Worm (Caenorhabditis elegans): ENCODE measurements around the gene srz-62.

srz-62 gene

DNA sequence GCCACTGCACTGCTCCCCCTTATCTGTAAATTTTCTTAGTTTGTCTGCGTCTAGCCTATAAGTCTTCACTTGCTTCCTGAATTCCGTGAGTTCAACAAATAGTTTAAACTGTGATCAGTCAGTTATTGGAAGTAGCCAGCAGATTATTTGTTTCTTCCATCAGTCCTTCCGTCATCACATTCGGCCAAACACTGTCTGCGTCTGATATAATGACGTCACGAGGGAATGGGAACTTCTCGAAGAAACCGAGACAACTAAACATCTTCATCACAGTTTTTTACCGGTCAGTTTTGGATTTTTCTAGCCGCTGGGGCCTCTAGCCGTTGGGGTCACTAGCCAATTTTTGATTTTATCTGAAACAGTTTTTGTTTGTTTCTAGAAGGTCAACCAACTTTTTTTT, 34.3 kb upstream of the srz-62 start:
- TF ChIP-seq nhr-20 (tag; optimal IDR thresholded peaks at IDR 0.05) = peak; percentile 19
- peak; percentile 80 for TF ChIP-seq nhr-85 (tag)
- TF ChIP-seq lin-35 (GFP tag; optimal IDR thresholded peaks at IDR 0.05) = peak in 1 of 2 experiments; percentile 50
- TF ChIP-seq pag-3 (tag; optimal IDR thresholded peaks at IDR 0.05; ENCODE audit: borderline replicate concordance, insufficient read depth) = no peak
- TF ChIP-seq nhr-71 (tag; optimal IDR thresholded peaks at IDR 0.05) = peak; percentile 18
- TF ChIP-seq unc-98 (GFP tag; IDR thresholded peaks at IDR 0.05) = no peak
- TF ChIP-seq lin-14 (GFP tag; optimal IDR thresholded peaks at IDR 0.05) = peak; percentile 16
- peak; percentile 30 for TF ChIP-seq snu-23 (GFP tag; optimal IDR thresholded peaks at IDR 0.05)
- TF ChIP-seq elt-2 (tag; optimal IDR thresholded peaks at IDR 0.05) = peak; percentile 21
- no peak for TF ChIP-seq jun-1 (tag; optimal IDR thresholded peaks at IDR 0.05)
- peak in 1 of 6 experiments; percentile 55 for TF ChIP-seq elt-3 (tag; optimal IDR thresholded peaks at IDR 0.05)
- peak; percentile 71 for TF ChIP-seq blmp-1 (tag; optimal IDR thresholded peaks at IDR 0.05)
- no peak for TF ChIP-seq efl-1 (optimal IDR thresholded peaks at IDR 0.05)
- peak in 1 of 2 experiments; percentile 68 for TF ChIP-seq efl-1 (GFP tag; optimal IDR thresholded peaks at IDR 0.05 in 1 of 2)

DNA sequence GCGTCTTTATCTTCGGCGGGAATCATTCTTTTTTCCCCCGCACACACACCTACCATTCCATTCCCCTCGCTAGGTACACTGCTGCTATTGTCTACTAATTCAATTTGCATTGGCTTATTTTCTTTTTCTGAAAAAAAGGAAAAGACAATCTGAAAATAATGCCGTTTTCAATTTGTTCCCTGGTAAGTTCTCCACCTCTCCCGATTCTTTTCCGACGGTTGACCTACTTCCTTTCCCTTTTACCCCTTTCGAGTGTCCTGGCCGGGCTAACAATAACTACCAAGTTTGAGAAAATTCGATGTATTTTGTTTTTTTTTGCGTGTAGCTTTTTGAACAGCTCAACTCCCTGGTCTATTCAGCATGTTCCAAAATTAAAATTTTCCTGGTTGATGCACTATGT, 33.1 kb upstream of the srz-62 start, which contains the start of gene F37C4.4:
Gene F37C4.4 (plus strand): TSS at position 58 of the 400 bp plus-strand sequence.
- TF ChIP-seq lir-3 (tag; optimal IDR thresholded peaks at IDR 0.05; ENCODE audit: poor library complexity) = no peak
- TF ChIP-seq lsy-2 (tag; optimal IDR thresholded peaks at IDR 0.05) = no peak
- TF ChIP-seq nhr-28 (tag; optimal IDR thresholded peaks at IDR 0.05) = no peak
- TF ChIP-seq efl-1 (optimal IDR thresholded peaks at IDR 0.05) = no peak
- peak in 1 of 2 experiments; percentile 83 for TF ChIP-seq efl-1 (GFP tag; optimal IDR thresholded peaks at IDR 0.05 in 1 of 2)
- no peak for TF ChIP-seq isw-1 (GFP tag; IDR thresholded peaks at IDR 0.05)
- peak; percentile 82 for TF ChIP-seq blmp-1 (tag; optimal IDR thresholded peaks at IDR 0.05)
- TF ChIP-seq zip-4 (GFP tag; optimal IDR thresholded peaks at IDR 0.05) = no peak

DNA sequence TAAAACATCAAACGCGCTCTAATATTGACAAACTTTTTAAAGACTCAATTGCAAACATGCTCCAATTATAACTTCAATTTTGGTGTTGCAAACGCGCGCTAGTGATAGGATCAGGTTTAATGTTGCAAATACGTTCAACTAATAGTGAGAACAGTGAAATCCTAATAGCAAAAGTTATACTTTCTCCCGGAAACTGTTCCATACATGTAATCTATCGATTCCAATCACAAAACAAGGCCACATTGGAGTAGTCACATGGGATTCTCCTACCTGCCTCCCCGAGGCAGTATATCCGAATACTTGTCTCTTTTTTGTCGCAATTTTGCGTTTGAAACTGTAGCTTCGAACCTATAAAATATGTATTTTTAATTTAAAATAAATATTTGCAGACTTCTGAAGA, 30.4 kb upstream of the srz-62 start:
- TF ChIP-seq blmp-1 (tag; optimal IDR thresholded peaks at IDR 0.05) (peak; percentile 93), tlp-1 (tag; optimal IDR thresholded peaks at IDR 0.05) (no peak), nhr-85 (tag) (peak; percentile 46)

DNA sequence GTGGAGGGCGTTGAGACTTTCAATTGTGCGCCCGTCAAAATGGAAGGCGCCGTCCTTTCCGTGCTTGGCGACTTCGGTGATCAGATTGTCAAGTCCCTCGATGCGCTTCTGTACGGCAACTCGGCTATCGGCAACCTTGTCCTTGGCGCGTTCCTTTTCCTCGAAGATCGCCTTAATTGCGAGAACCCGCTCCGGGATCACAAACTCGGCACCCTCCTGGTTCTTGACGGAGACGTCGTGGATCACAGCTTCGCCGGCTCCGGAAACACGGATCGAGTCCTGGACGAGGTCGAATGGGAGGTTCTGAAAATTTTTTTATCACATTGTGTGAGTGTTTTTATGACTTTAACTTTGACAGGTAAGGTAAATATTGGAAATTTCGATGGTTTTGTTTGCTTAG, 27.1 kb upstream of the srz-62 start:
- TF ChIP-seq ceh-90 (tag; optimal IDR thresholded peaks at IDR 0.05) (no peak), zag-1 (tag; optimal IDR thresholded peaks at IDR 0.05) (no peak), nhr-28 (tag; optimal IDR thresholded peaks at IDR 0.05) (no peak), snpc-4 (tag; optimal IDR thresholded peaks at IDR 0.05) (no peak), fkh-8 (tag; optimal IDR thresholded peaks at IDR 0.05) (no peak), mdl-1 (tag; optimal IDR thresholded peaks at IDR 0.05) (no peak), elt-3 (tag; optimal IDR thresholded peaks at IDR 0.05) (no peak), hlh-17 (GFP tag; optimal IDR thresholded peaks at IDR 0.05; ENCODE audit: borderline replicate concordance) (no peak), pag-3 (tag; optimal IDR thresholded peaks at IDR 0.05; ENCODE audit: borderline replicate concordance, insufficient read depth) (no peak), egl-27 (tag; optimal IDR thresholded peaks at IDR 0.05) (no peak), dsc-1 (tag; optimal IDR thresholded peaks at IDR 0.05) (no peak), F16B12.6 (tag; optimal IDR thresholded peaks at IDR 0.05) (no peak), isw-1 (GFP tag; IDR thresholded peaks at IDR 0.05) (no peak), pax-3 (tag; optimal IDR thresholded peaks at IDR 0.05) (no peak), ceh-88 (GFP tag; IDR thresholded peaks at IDR 0.05) (no peak), blmp-1 (tag; optimal IDR thresholded peaks at IDR 0.05) (no peak), unc-98 (GFP tag; IDR thresholded peaks at IDR 0.05) (no peak), nhr-85 (tag) (no peak), lin-15B (tag; optimal IDR thresholded peaks at IDR 0.05) (no peak)

DNA sequence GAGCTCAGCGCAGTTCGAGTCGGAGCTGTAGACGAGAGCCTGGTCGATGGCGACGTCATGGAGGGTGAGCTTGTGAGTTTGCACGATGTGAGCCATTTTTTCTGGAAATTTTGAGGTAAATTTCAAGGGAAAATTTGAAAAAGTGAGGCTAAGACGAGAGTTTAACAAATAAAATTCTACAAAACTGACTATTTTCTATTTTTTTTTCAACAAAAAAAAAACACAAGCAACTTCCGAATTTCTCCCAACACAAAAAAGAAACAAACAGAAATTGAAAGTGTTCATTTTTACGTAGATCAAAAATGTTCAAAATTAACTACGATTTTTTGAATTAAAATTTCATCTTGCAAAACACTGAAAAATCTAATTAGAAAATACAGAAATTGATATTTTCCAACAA, 26.6 kb upstream of the srz-62 start, which contains the start of gene F37C4.5:
Gene F37C4.5 (minus strand): TSS at position 101 of the 400 bp plus-strand sequence.
- TF ChIP-seq elt-2 (tag; optimal IDR thresholded peaks at IDR 0.05) (no peak), fkh-10 (GFP tag; optimal IDR thresholded peaks at IDR 0.05) (no peak), ceh-88 (GFP tag; IDR thresholded peaks at IDR 0.05) (no peak), lin-35 (GFP tag; optimal IDR thresholded peaks at IDR 0.05) (no peak), unc-62 (GFP tag; optimal IDR thresholded peaks at IDR 0.05) (no peak), aly-2 (tag; optimal IDR thresholded peaks at IDR 0.05) (no peak), blmp-1 (tag; optimal IDR thresholded peaks at IDR 0.05) (no peak), nhr-19 (GFP tag; conservative IDR thresholded peaks at IDR 0.05) (no peak), ztf-11 (tag; optimal IDR thresholded peaks at IDR 0.05) (no peak), dsc-1 (tag; optimal IDR thresholded peaks at IDR 0.05) (no peak), fos-1 (tag; optimal IDR thresholded peaks at IDR 0.05) (no peak), sup-37 (GFP tag; optimal IDR thresholded peaks at IDR 0.05) (no peak), sox-4 (tag; optimal IDR thresholded peaks at IDR 0.05) (no peak), nhr-71 (tag; optimal IDR thresholded peaks at IDR 0.05) (no peak), ama-1 (optimal IDR thresholded peaks at IDR 0.05) (no peak)

Measured in whole organism, L1 larva.